Fruit fly (Drosophila melanogaster) whole organism, embryonic: Measurements from ENCODE around the gene CG7203.

Experiments used
- Blimp-1 ChIP-seq: fragments of 200-800 bp; sonication (Bioruptor generic); optimal IDR thresholded peaks from 3 replicates; lab custom pipeline; 2018; ENCODE audit warnings: missing biosample characterization, missing genetic modification characterization, mild to moderate bottlenecking, moderate library complexity, missing genetic modification reagents
- CG10321 ChIP-seq: fragments of 200-800 bp; sonication (Bioruptor generic); IDR thresholded peaks from 2 replicates; pipeline ENCODE4 v1.3.6; 2022; ENCODE audit warnings: missing biosample characterization, missing genetic modification characterization
- CG10565 ChIP-seq: fragments of 200-800 bp; sonication (Bioruptor generic); optimal IDR thresholded peaks from 3 replicates; lab custom pipeline; 2016; ENCODE audit warnings: missing biosample characterization, mild to moderate bottlenecking, missing genetic modification characterization
- CG11695 ChIP-seq: fragments of 200-800 bp; sonication (Bioruptor generic); IDR thresholded peaks from 3 replicates; pipeline ENCODE4 v1.3.6; 2022; ENCODE audit warnings: missing biosample characterization, missing genetic modification characterization
- CG12104 ChIP-seq: fragments of 200-800 bp; sonication (Bioruptor generic); optimal IDR thresholded peaks from 3 replicates; lab custom pipeline; 2016; ENCODE audit warnings: missing biosample characterization, missing genetic modification characterization
- CG15073 ChIP-seq: fragments of 200-800 bp; sonication (Bioruptor generic); optimal IDR thresholded peaks from 2 replicates; lab custom pipeline; 2016; ENCODE audit warnings: missing biosample characterization, missing genetic modification characterization
- CG15514 ChIP-seq: fragments of 200-800 bp; sonication (Bioruptor generic); optimal IDR thresholded peaks from 3 replicates; lab custom pipeline; 2017; ENCODE audit warnings: missing biosample characterization, missing genetic modification characterization, mild to moderate bottlenecking, moderate library complexity, missing genetic modification reagents
- CG16779 ChIP-seq: fragments of 200-800 bp; sonication (Bioruptor generic); IDR thresholded peaks from 2 replicates; pipeline ENCODE4 v1.3.6; 2022; ENCODE audit warnings: missing biosample characterization, missing genetic modification characterization
- CG17186 ChIP-seq: fragments of 200-800 bp; sonication (Bioruptor generic); optimal IDR thresholded peaks from 3 replicates; lab custom pipeline; 2017; ENCODE audit warnings: missing biosample characterization, missing genetic modification reagents, missing genetic modification characterization
- CG18476 ChIP-seq: fragments of 200-800 bp; sonication (Bioruptor generic); optimal IDR thresholded peaks from 2 replicates; lab custom pipeline; 2016; ENCODE audit warnings: missing biosample characterization, mild to moderate bottlenecking, missing genetic modification characterization
- CG2116 ChIP-seq: fragments of 200-800 bp; sonication (Bioruptor generic); optimal IDR thresholded peaks from 3 replicates; lab custom pipeline; 2018; ENCODE audit warnings: missing biosample characterization, mild to moderate bottlenecking, missing genetic modification characterization
- CG2712 ChIP-seq: fragments of 200-800 bp; optimal IDR thresholded peaks from 3 replicates; lab custom pipeline; 2019; ENCODE audit warnings: missing biosample characterization, mild to moderate bottlenecking, missing genetic modification characterization, moderate library complexity
- CG2875 ChIP-seq: fragments of 200-800 bp; sonication (Bioruptor generic); optimal IDR thresholded peaks from 2 replicates; lab custom pipeline; 2017; ENCODE audit warnings: missing biosample characterization, mild to moderate bottlenecking, missing genetic modification characterization, missing genetic modification reagents
- CG2889 ChIP-seq: fragments of 200-800 bp; sonication (Bioruptor generic); IDR thresholded peaks from 3 replicates; pipeline ENCODE4 v1.3.6; 2022; ENCODE audit warnings: missing biosample characterization, missing genetic modification characterization
- CG4404 ChIP-seq: fragments of 200-800 bp; sonication (Bioruptor generic); IDR thresholded peaks from 2 replicates; pipeline ENCODE4 v1.3.6; 2022; ENCODE audit warnings: missing biosample characterization, missing genetic modification characterization
- CG7786 ChIP-seq: fragments of 200-800 bp; sonication (Bioruptor generic); optimal IDR thresholded peaks from 2 replicates; lab custom pipeline; 2016; ENCODE audit warnings: missing biosample characterization, missing genetic modification characterization
- CG7839 ChIP-seq: fragments of 200-800 bp; sonication (Bioruptor generic); optimal IDR thresholded peaks from 3 replicates; lab custom pipeline; 2018; ENCODE audit warnings: missing biosample characterization, mild to moderate bottlenecking, missing genetic modification characterization, moderate library complexity
- CG8290 ChIP-seq, 3 experiments: fragments of 200-800 bp; sonication (Bioruptor generic); optimal IDR thresholded peaks; 2 replicates each; lab custom pipeline; 2016 to 2019; ENCODE audit warnings: missing biosample characterization in 3 of 3, missing genetic modification characterization in 3 of 3, mild to moderate bottlenecking in 2 of 3, moderate library complexity in 1 of 3
- CG8944 ChIP-seq: fragments of 200-800 bp; sonication (Bioruptor generic); optimal IDR thresholded peaks from 3 replicates; lab custom pipeline; 2016; ENCODE audit warnings: missing biosample characterization, missing genetic modification characterization
- CG9797 ChIP-seq: fragments of 200-800 bp; sonication (Bioruptor generic); optimal IDR thresholded peaks from 3 replicates; lab custom pipeline; 2018; ENCODE audit warnings: missing biosample characterization, mild to moderate bottlenecking, missing genetic modification characterization
- H15 ChIP-seq: fragments of 200-800 bp; sonication (Bioruptor generic); IDR thresholded peaks from 3 replicates; pipeline ENCODE4 v1.3.6; 2022; ENCODE audit warnings: missing biosample characterization, missing genetic modification characterization
- HLH54F ChIP-seq: fragments of 200-800 bp; sonication (Bioruptor generic); optimal IDR thresholded peaks from 3 replicates; lab custom pipeline; 2016; ENCODE audit warnings: missing biosample characterization, missing genetic modification characterization
- Hr3 ChIP-seq: fragments of 200-800 bp; sonication (Bioruptor generic); optimal IDR thresholded peaks from 3 replicates; lab custom pipeline; 2016; ENCODE audit warnings: missing biosample characterization, missing genetic modification characterization
- Myb ChIP-seq: fragments of 200-800 bp; sonication (Bioruptor generic); optimal IDR thresholded peaks from 2 replicates; lab custom pipeline; 2016; ENCODE audit warnings: missing biosample characterization, missing genetic modification characterization
- Side ChIP-seq: fragments of 200-800 bp; sonication (Bioruptor generic); optimal IDR thresholded peaks from 2 replicates; lab custom pipeline; 2016; ENCODE audit warnings: missing biosample characterization, missing genetic modification characterization
- Spps ChIP-seq: fragments of 200-800 bp; sonication (Bioruptor generic); optimal IDR thresholded peaks from 2 replicates; lab custom pipeline; 2018; ENCODE audit warnings: missing biosample characterization, mild to moderate bottlenecking, missing genetic modification characterization
- Stat92E ChIP-seq, 3 experiments: fragments of >200 bp in 2 of 3; fragments of 200-800 bp in 1 of 3; sonication (Bioruptor generic) in 1 of 3; optimal IDR thresholded peaks; 2 replicates each; lab custom pipeline; 2017 to 2019; ENCODE audit warnings: missing biosample characterization in 3 of 3, missing genetic modification characterization in 3 of 3, mild to moderate bottlenecking in 1 of 3, moderate library complexity in 1 of 3
- aop ChIP-seq: fragments of 200-800 bp; sonication (Bioruptor generic); IDR thresholded peaks from 2 replicates; pipeline ENCODE4 v1.3.6; 2022; ENCODE audit warnings: missing biosample characterization, missing genetic modification characterization
- ase ChIP-seq: fragments of 200-800 bp; sonication (Bioruptor generic); IDR thresholded peaks from 3 replicates; pipeline ENCODE4 v1.3.6; 2022; ENCODE audit warnings: missing biosample characterization, missing genetic modification characterization
- cad ChIP-seq: fragments of >200 bp; optimal IDR thresholded peaks from 2 replicates; lab custom pipeline; 2017; ENCODE audit warnings: missing biosample characterization, missing genetic modification characterization
- cg ChIP-seq: fragments of 200-800 bp; sonication (Bioruptor generic); optimal IDR thresholded peaks from 3 replicates; lab custom pipeline; 2019; ENCODE audit warnings: missing biosample characterization, mild to moderate bottlenecking, missing genetic modification characterization, moderate library complexity
- esg ChIP-seq: fragments of 200-800 bp; sonication (Bioruptor generic); conservative IDR thresholded peaks from 2 replicates; pipeline ENCODE4 v1.3.6; 2022; ENCODE audit warnings: missing biosample characterization, missing genetic modification characterization
- fd64A ChIP-seq: fragments of 200-800 bp; sonication (Bioruptor generic); optimal IDR thresholded peaks from 3 replicates; lab custom pipeline; 2018; ENCODE audit warnings: missing biosample characterization, mild to moderate bottlenecking, missing genetic modification characterization
- gfzf ChIP-seq: fragments of 200-800 bp; sonication (Bioruptor generic); optimal IDR thresholded peaks from 2 replicates; lab custom pipeline; 2016; ENCODE audit warnings: missing biosample characterization, mild to moderate bottlenecking, missing genetic modification characterization, moderate library complexity
- gsb ChIP-seq: fragments of 200-800 bp; sonication (Bioruptor generic); IDR thresholded peaks from 2 replicates; pipeline ENCODE4 v1.3.6; 2022; ENCODE audit warnings: missing biosample characterization, missing genetic modification characterization
- gsb-n ChIP-seq: fragments of 200-800 bp; sonication (Bioruptor generic); optimal IDR thresholded peaks from 3 replicates; lab custom pipeline; 2018; ENCODE audit warnings: missing biosample characterization, mild to moderate bottlenecking, missing genetic modification characterization
- kay ChIP-seq: fragments of 200-800 bp; sonication (Bioruptor generic); optimal IDR thresholded peaks from 2 replicates; lab custom pipeline; 2016; ENCODE audit warnings: missing biosample characterization, missing genetic modification characterization
- lab ChIP-seq: fragments of 200-800 bp; sonication (Bioruptor generic); optimal IDR thresholded peaks from 3 replicates; lab custom pipeline; 2017; ENCODE audit warnings: missing biosample characterization, missing genetic modification characterization, mild to moderate bottlenecking, moderate library complexity, missing genetic modification reagents
- lbe ChIP-seq: fragments of 200-800 bp; sonication (Bioruptor generic); optimal IDR thresholded peaks from 2 replicates; lab custom pipeline; 2016; ENCODE audit warnings: missing biosample characterization, mild to moderate bottlenecking, missing genetic modification characterization
- org-1 ChIP-seq: fragments of 200-800 bp; sonication (Bioruptor generic); optimal IDR thresholded peaks from 2 replicates; lab custom pipeline; 2017; ENCODE audit warnings: missing biosample characterization, missing genetic modification characterization
- pfk ChIP-seq: fragments of 200-800 bp; sonication (Bioruptor generic); optimal IDR thresholded peaks from 2 replicates; lab custom pipeline; 2018; ENCODE audit warnings: missing biosample characterization, mild to moderate bottlenecking, missing genetic modification characterization, moderate library complexity
- phol ChIP-seq: fragments of 200-800 bp; sonication (Bioruptor generic); optimal IDR thresholded peaks from 3 replicates; lab custom pipeline; 2018; ENCODE audit warnings: missing biosample characterization, mild to moderate bottlenecking, missing genetic modification characterization, moderate library complexity
- slp2 ChIP-seq: fragments of 200-800 bp; sonication (Bioruptor generic); optimal IDR thresholded peaks from 2 replicates; lab custom pipeline; 2016; ENCODE audit warnings: missing biosample characterization, missing genetic modification characterization
- so ChIP-seq: fragments of 200-800 bp; sonication (Bioruptor generic); IDR thresholded peaks from 3 replicates; pipeline ENCODE4 v1.3.6; 2022; ENCODE audit warnings: missing biosample characterization, missing genetic modification characterization
- tin ChIP-seq: fragments of 200-800 bp; sonication (Bioruptor generic); optimal IDR thresholded peaks from 3 replicates; lab custom pipeline; 2016; ENCODE audit warnings: missing biosample characterization, missing genetic modification characterization
- tio ChIP-seq: fragments of 200-800 bp; sonication (Bioruptor generic); optimal IDR thresholded peaks from 2 replicates; lab custom pipeline; 2017; ENCODE audit warnings: missing biosample characterization, missing genetic modification characterization, inconsistent platforms
- vfl ChIP-seq: fragments of 200-800 bp; sonication (Bioruptor generic); optimal IDR thresholded peaks from 2 replicates; lab custom pipeline; 2016; ENCODE audit warnings: missing biosample characterization, missing genetic modification characterization
- zen2 ChIP-seq: fragments of 200-800 bp; sonication (Bioruptor generic); IDR thresholded peaks from 3 replicates; pipeline ENCODE4 v1.3.6; 2022; ENCODE audit warnings: missing biosample characterization, missing genetic modification characterization; ENCODE audit not compliant: partially characterized antibody
- zf30C ChIP-seq: fragments of 200-800 bp; sonication (Bioruptor generic); optimal IDR thresholded peaks from 3 replicates; lab custom pipeline; 2018; ENCODE audit warnings: missing biosample characterization, mild to moderate bottlenecking, missing genetic modification characterization

Gene CG7203

DNA sequence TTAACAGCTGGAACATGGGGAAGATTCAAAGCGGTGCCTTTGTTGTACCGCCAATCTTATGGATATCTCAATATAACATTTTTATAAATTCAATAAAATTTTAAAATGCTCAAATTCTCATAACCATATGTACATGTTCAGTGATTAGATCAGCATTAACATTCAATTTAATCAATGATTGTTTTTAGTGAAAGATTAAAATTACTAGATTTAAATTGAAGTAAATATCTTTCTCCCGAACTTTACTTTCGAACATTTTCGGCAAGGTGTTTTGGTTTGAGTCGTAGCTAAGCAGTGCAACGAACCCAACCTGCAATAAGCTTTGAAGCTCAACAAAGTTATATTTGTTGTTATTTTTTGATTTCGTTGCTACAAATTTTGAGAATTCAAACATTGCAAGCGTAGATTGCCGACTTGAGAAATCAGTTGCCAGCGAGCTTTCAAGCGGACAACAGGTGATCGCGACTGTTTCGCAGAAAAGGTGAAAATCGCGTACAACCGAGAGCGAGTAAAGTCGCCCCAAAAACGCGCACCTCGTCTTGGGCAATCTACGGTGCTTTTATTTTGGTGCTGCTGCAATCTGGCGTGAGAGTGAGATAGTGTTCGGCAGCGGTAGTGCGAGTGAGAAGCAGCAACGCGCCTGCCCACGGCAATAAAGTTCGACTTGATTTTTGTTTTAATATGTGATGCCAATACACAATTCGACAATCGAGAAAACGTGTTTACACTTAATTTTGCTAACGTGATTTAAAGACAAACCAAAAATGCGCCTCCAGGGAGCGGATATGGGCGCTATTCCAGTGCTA lies 50.4 kb downstream of the CG7203 start, which contains the start of gene Tep3 (continued):
- TF ChIP-seq phol (tag; lab: Kevin White, UChicago) (no peak), Spps (tag; lab: Kevin White, UChicago) (no peak), CG15514 (GFP tag; lab: Kevin White, UChicago) (peak; percentile 33), pfk (no peak), CG2889 (GFP tag; lab: Robert Waterston, UW) (no peak), CG10565 (GFP tag; lab: Kevin White, UChicago) (no peak), ase (GFP tag; lab: Robert Waterston, UW) (no peak), kay (GFP tag; lab: Kevin White, UChicago) (no peak), zf30C (GFP tag; lab: Kevin White, UChicago) (no peak), CG10321 (GFP tag; lab: Robert Waterston, UW) (no peak), CG8944 (GFP tag; lab: Kevin White, UChicago) (no peak), CG2875 (GFP tag; lab: Kevin White, UChicago) (no peak), CG7786 (GFP tag; lab: Kevin White, UChicago) (peak; percentile 22), HLH54F (GFP tag; lab: Kevin White, UChicago) (peak; percentile 33), gsb (GFP tag; lab: Robert Waterston, UW) (no peak), org-1 (no peak), CG12104 (GFP tag; lab: Kevin White, UChicago) (no peak), tin (GFP tag; lab: Kevin White, UChicago) (peak; percentile 42), vfl (no peak), Side (peak; percentile 4), CG11695 (GFP tag; lab: Robert Waterston, UW) (no peak; the same call in 2 of the 3 replicates), CG18476 (GFP tag; lab: Kevin White, UChicago) (no peak), Hr3 (GFP tag; lab: Kevin White, UChicago) (no peak), slp2 (GFP tag; lab: Kevin White, UChicago) (no peak), Blimp-1 (GFP tag; lab: Kevin White, UChicago) (peak; percentile 27), CG2116 (GFP tag; lab: Kevin White, UChicago) (no peak), so (GFP tag; lab: Robert Waterston, UW) (0 out of 3 replicates have a peak, but pooled peaks have one; percentile 9), gfzf (GFP tag; lab: Kevin White, UChicago) (peak; percentile 29), Myb (GFP tag; lab: Kevin White, UChicago) (peak; percentile 53), aop (GFP tag; lab: Robert Waterston, UW) (no peak), CG7839 (peak; percentile 48), CG4404 (GFP tag; lab: Robert Waterston, UW) (no peak), esg (GFP tag; lab: Robert Waterston, UW) (no peak), CG9797 (GFP tag; lab: Kevin White, UChicago) (no peak), cad (GFP tag; lab: Kevin White, UChicago) (no peak), Stat92E (GFP tag; optimal IDR thresholded peaks at IDR 0.05; lab: Kevin White, UChicago) (no peak), cg (GFP tag; lab: Kevin White, UChicago) (no peak), CG2712 (tag; lab: Kevin White, UChicago) (no peak), lab (peak; percentile 36), gsb-n (tag; lab: Kevin White, UChicago) (no peak), H15 (GFP tag; lab: Robert Waterston, UW) (no peak), lbe (GFP tag; lab: Kevin White, UChicago) (peak; percentile 13), CG17186 (GFP tag; lab: Kevin White, UChicago) (no peak), CG16779 (GFP tag; lab: Robert Waterston, UW) (no peak), CG8290 (GFP tag; optimal IDR thresholded peaks at IDR 0.05; lab: Kevin White, UChicago) (no peak), CG8290 (tag; optimal IDR thresholded peaks at IDR 0.05; lab: Kevin White, UChicago) (peak in 1 of 2 experiments; percentile 55), zen2 (no peak), tio (peak; percentile 18), CG15073 (GFP tag; lab: Kevin White, UChicago) (no peak), fd64A (no peak)
